Worm (Caenorhabditis elegans): ENCODE measurements around the gene C45B2.8.

Gene C45B2.8

ce11 chrX:6050078-6050477 lies 37.7 kb upstream of the C45B2.8 start:
- TF ChIP-seq daf-16 (GFP tag; optimal IDR thresholded peaks at IDR 0.05): no peak
- TF ChIP-seq daf-16 (tag; optimal IDR thresholded peaks at IDR 0.05): peak; percentile 26
- no peak for TF ChIP-seq F37D6.2 (tag; optimal IDR thresholded peaks at IDR 0.05)
- no peak for TF ChIP-seq set-16 (GFP tag; IDR thresholded peaks at IDR 0.05)
- TF ChIP-seq mes-2 (tag; optimal IDR thresholded peaks at IDR 0.05; ENCODE audit: poor library complexity, severe bottlenecking): no peak
- TF ChIP-seq ceh-28 (tag; optimal IDR thresholded peaks at IDR 0.05): peak; percentile 20
- no peak for TF ChIP-seq nhr-41 (GFP tag; IDR thresholded peaks at IDR 0.05)
- peak; percentile 49 for TF ChIP-seq nhr-28 (tag; optimal IDR thresholded peaks at IDR 0.05)
- TF ChIP-seq hlh-11 (tag; optimal IDR thresholded peaks at IDR 0.05): peak; percentile 37
- TF ChIP-seq dmd-8 (GFP tag; IDR thresholded peaks at IDR 0.05): no peak

ce11 chrX:6050849-6051248 lies 36.9 kb upstream of the C45B2.8 start:
- peak; percentile 26 for TF ChIP-seq mxl-3 (GFP tag; optimal IDR thresholded peaks at IDR 0.05)
- peak in 1 of 2 experiments; percentile 32 for TF ChIP-seq unc-62 (GFP tag; optimal IDR thresholded peaks at IDR 0.05 in 1 of 2)
- no peak for TF ChIP-seq unc-62 (tag; optimal IDR thresholded peaks at IDR 0.05)
- TF ChIP-seq mes-2 (tag; optimal IDR thresholded peaks at IDR 0.05; ENCODE audit: poor library complexity, severe bottlenecking): no peak
- peak; percentile 69 for TF ChIP-seq nhr-28 (tag; optimal IDR thresholded peaks at IDR 0.05)

- peak; percentile 4 for TF ChIP-seq dpl-1 (GFP tag; optimal IDR thresholded peaks at IDR 0.05)
- TF ChIP-seq cey-2 (tag; optimal IDR thresholded peaks at IDR 0.05; ENCODE audit: borderline replicate concordance, insufficient read depth): no peak
- TF ChIP-seq dve-1 (tag; optimal IDR thresholded peaks at IDR 0.05; ENCODE audit: insufficient read depth): peak; percentile 31
- no peak for TF ChIP-seq daf-16 (GFP tag; optimal IDR thresholded peaks at IDR 0.05)
- TF ChIP-seq daf-16 (tag; optimal IDR thresholded peaks at IDR 0.05): peak; percentile 13
- TF ChIP-seq ces-1 (GFP tag; optimal IDR thresholded peaks at IDR 0.05): no peak
- TF ChIP-seq lsy-2 (tag; optimal IDR thresholded peaks at IDR 0.05): peak in 1 of 2 experiments; percentile 43
Observed at ce11 chrX:6052744-6053143, 35.0 kb upstream of the C45B2.8 start, which contains the start of gene C45B2.6. C45B2.6 (plus strand) TSS chrX:6052879.

- TF ChIP-seq mxl-3 (GFP tag; optimal IDR thresholded peaks at IDR 0.05) (peak; percentile 29), nhr-6 (tag; optimal IDR thresholded peaks at IDR 0.05) (peak; percentile 17), gei-8 (GFP tag; optimal IDR thresholded peaks at IDR 0.05) (no peak), dmd-6 (GFP tag; IDR thresholded peaks at IDR 0.05) (peak; percentile 67), ztf-11 (tag; optimal IDR thresholded peaks at IDR 0.05) (no peak), pqm-1 (tag; optimal IDR thresholded peaks at IDR 0.05) (peak; percentile 70), nhr-25 (tag; optimal IDR thresholded peaks at IDR 0.05; ENCODE audit: borderline replicate concordance, insufficient read depth) (no peak), mdl-1 (tag; optimal IDR thresholded peaks at IDR 0.05) (peak in 1 of 2 experiments; percentile 50), unc-39 (tag; optimal IDR thresholded peaks at IDR 0.05) (no peak), nhr-48 (tag; optimal IDR thresholded peaks at IDR 0.05) (peak; percentile 45), unc-62 (GFP tag; optimal IDR thresholded peaks at IDR 0.05 in 1 of 2) (peak in 1 of 2 experiments; percentile 89), unc-62 (tag; optimal IDR thresholded peaks at IDR 0.05) (no peak), nhr-10 (tag; optimal IDR thresholded peaks at IDR 0.05) (peak; percentile 66), nhr-77 (tag; optimal IDR thresholded peaks at IDR 0.05) (peak; percentile 45), hlh-11 (tag; optimal IDR thresholded peaks at IDR 0.05) (peak; percentile 59), hlh-30 (tag; optimal IDR thresholded peaks at IDR 0.05; ENCODE audit: insufficient read depth) (peak; percentile 36), ama-1 (optimal IDR thresholded peaks at IDR 0.05) (no peak), nhr-28 (tag; optimal IDR thresholded peaks at IDR 0.05) (peak; percentile 66), hmg-1.1 (GFP tag; IDR thresholded peaks at IDR 0.05) (0 out of 2 replicates have a peak, but pooled peaks have one; percentile 33), dve-1 (tag; optimal IDR thresholded peaks at IDR 0.05; ENCODE audit: insufficient read depth) (peak; percentile 54), zfp-2 (tag; optimal IDR thresholded peaks at IDR 0.05) (no peak), mep-1 (tag; optimal IDR thresholded peaks at IDR 0.05) (peak; percentile 49), daf-16 (GFP tag; optimal IDR thresholded peaks at IDR 0.05) (no peak), daf-16 (tag; optimal IDR thresholded peaks at IDR 0.05) (peak; percentile 67)
Observed at ce11 chrX:6057580-6058305, 30.0 kb upstream of the C45B2.8 start, which contains the start of gene gln-1. gln-1 (plus strand) TSS chrX:6058255.
